Worm (Caenorhabditis elegans) whole organism, young adult: Measurements from ENCODE around the gene mct-6.

Experiments
- B0019.2 ChIP-seq: fragments of 200-800 bp; sonication (Bioruptor generic); conservative IDR thresholded peaks from 2 replicates; pipeline ENCODE4 v1.3.6; 2022; ENCODE audit warnings: missing genetic modification reagents, missing genetic modification characterization, missing compliant biosample characterization
- F22D6.2 ChIP-seq: sonication (generic microtip); optimal IDR thresholded peaks from 2 replicates; lab custom pipeline; 2016; ENCODE audit warnings: mild to moderate bottlenecking, missing genetic modification characterization, missing compliant biosample characterization
- F23B12.7 ChIP-seq: sonication (generic microtip); optimal IDR thresholded peaks from 2 replicates; lab custom pipeline; 2017; ENCODE audit warnings: missing genetic modification characterization, mild to moderate bottlenecking, missing compliant biosample characterization, antibody characterized with exemption, moderate library complexity; ENCODE audit not compliant: insufficient read depth
- F39B2.1 ChIP-seq: fragments of 200-800 bp; sonication (Bioruptor generic); IDR thresholded peaks from 2 replicates; pipeline ENCODE4 v1.3.6; 2022; ENCODE audit warnings: missing genetic modification reagents, missing genetic modification characterization, missing compliant biosample characterization
- F55B11.4 ChIP-seq: sonication (generic microtip); optimal IDR thresholded peaks from 2 replicates; lab custom pipeline; 2016; ENCODE audit warnings: missing compliant biosample characterization, missing genetic modification characterization, borderline replicate concordance; ENCODE audit not compliant: insufficient read depth
- F57C9.4 ChIP-seq: sonication (generic microtip); optimal IDR thresholded peaks from 2 replicates; lab custom pipeline; 2017; ENCODE audit warnings: mild to moderate bottlenecking, missing genetic modification characterization, missing compliant biosample characterization
- K11D2.4 ChIP-seq: fragments of 200-800 bp; sonication (Bioruptor generic); IDR thresholded peaks from 2 replicates; pipeline ENCODE4 v1.3.6; 2022; ENCODE audit warnings: missing genetic modification reagents, missing genetic modification characterization, missing compliant biosample characterization
- Y67H2A.10 ChIP-seq: fragments of 200-800 bp; sonication (Bioruptor generic); conservative IDR thresholded peaks from 2 replicates; pipeline ENCODE4 v1.3.6; 2022; ENCODE audit warnings: missing genetic modification reagents, missing genetic modification characterization, missing compliant biosample characterization
- akir-1 ChIP-seq: fragments of 200-800 bp; sonication (Bioruptor generic); optimal IDR thresholded peaks from 2 replicates; lab custom pipeline; 2018; ENCODE audit warnings: mild to moderate bottlenecking, missing genetic modification characterization, moderate library complexity, missing compliant biosample characterization
- atf-7 ChIP-seq: sonication (generic microtip); optimal IDR thresholded peaks from 2 replicates; lab custom pipeline; 2017; ENCODE audit warnings: mild to moderate bottlenecking, missing genetic modification characterization, missing compliant biosample characterization
- ceh-100 ChIP-seq: fragments of 200-800 bp; sonication (Bioruptor generic); IDR thresholded peaks from 2 replicates; pipeline ENCODE4 v1.3.6; 2022; ENCODE audit warnings: missing genetic modification reagents, missing genetic modification characterization, missing compliant biosample characterization
- ceh-58 ChIP-seq: fragments of 200-800 bp; sonication (Bioruptor generic); IDR thresholded peaks from 2 replicates; pipeline ENCODE4 v1.3.6; 2022; ENCODE audit warnings: missing genetic modification characterization, missing compliant biosample characterization
- ceh-79 ChIP-seq: sonication (generic microtip); optimal IDR thresholded peaks from 2 replicates; lab custom pipeline; 2017; ENCODE audit warnings: mild to moderate bottlenecking, missing genetic modification characterization, missing compliant biosample characterization
- dox-1 ChIP-seq: fragments of 200-800 bp; sonication (Bioruptor generic); IDR thresholded peaks from 2 replicates; pipeline ENCODE4 v1.3.6; 2022; ENCODE audit warnings: missing genetic modification reagents, missing genetic modification characterization, missing compliant biosample characterization
- dpff-1 ChIP-seq: sonication (generic microtip); optimal IDR thresholded peaks from 2 replicates; lab custom pipeline; 2017; ENCODE audit warnings: mild to moderate bottlenecking, missing genetic modification characterization, missing compliant biosample characterization
- egl-44 ChIP-seq: fragments of 200-800 bp; sonication (Bioruptor generic); IDR thresholded peaks from 2 replicates; pipeline ENCODE4 v1.3.6; 2022; ENCODE audit warnings: missing genetic modification reagents, missing genetic modification characterization, missing compliant biosample characterization
- ets-4 ChIP-seq: fragments of 200-800 bp; sonication (Bioruptor generic); optimal IDR thresholded peaks from 2 replicates; lab custom pipeline; 2018; ENCODE audit warnings: mild to moderate bottlenecking, missing genetic modification characterization, missing compliant biosample characterization
- gei-17 ChIP-seq: fragments of 200-800 bp; sonication (Bioruptor generic); optimal IDR thresholded peaks from 2 replicates; lab custom pipeline; 2018; ENCODE audit warnings: mild to moderate bottlenecking, missing genetic modification characterization, missing compliant biosample characterization
- hlh-26 ChIP-seq: fragments of 200-800 bp; sonication (Bioruptor generic); conservative IDR thresholded peaks from 2 replicates; pipeline ENCODE4 v1.3.6; 2022; ENCODE audit warnings: missing genetic modification reagents, missing genetic modification characterization, missing compliant biosample characterization
- hmg-20 ChIP-seq: fragments of 200-800 bp; sonication (Bioruptor generic); IDR thresholded peaks from 2 replicates; pipeline ENCODE4 v1.3.6; 2022; ENCODE audit warnings: missing genetic modification reagents, missing genetic modification characterization, missing compliant biosample characterization
- lin-26 ChIP-seq: fragments of 200-800 bp; sonication (Bioruptor generic); IDR thresholded peaks from 2 replicates; pipeline ENCODE4 v1.3.6; 2022; ENCODE audit warnings: missing genetic modification reagents, missing genetic modification characterization, missing compliant biosample characterization
- lin-40 ChIP-seq: sonication (generic microtip); optimal IDR thresholded peaks from 2 replicates; lab custom pipeline; 2016; ENCODE audit warnings: missing genetic modification characterization, mild to moderate bottlenecking, missing compliant biosample characterization, missing genotype, missing genetic modification reagents
- lir-1 ChIP-seq: fragments of 200-800 bp; sonication (Bioruptor generic); conservative IDR thresholded peaks from 2 replicates; pipeline ENCODE4 v1.3.6; 2022; ENCODE audit warnings: missing genetic modification reagents, missing genetic modification characterization, missing compliant biosample characterization
- lsl-1 ChIP-seq: fragments of 200-800 bp; sonication (Bioruptor generic); optimal IDR thresholded peaks from 2 replicates; lab custom pipeline; 2018; ENCODE audit warnings: mild to moderate bottlenecking, missing genetic modification characterization, moderate library complexity, missing compliant biosample characterization
- madf-8 ChIP-seq: fragments of 200-800 bp; sonication (Bioruptor generic); conservative IDR thresholded peaks from 2 replicates; pipeline ENCODE4 v1.3.6; 2022; ENCODE audit warnings: missing genetic modification reagents, missing genetic modification characterization, missing compliant biosample characterization
- mcd-1 ChIP-seq: fragments of 200-800 bp; sonication (Bioruptor generic); IDR thresholded peaks from 2 replicates; pipeline ENCODE4 v1.3.6; 2022; ENCODE audit warnings: missing genetic modification reagents, missing genetic modification characterization, missing compliant biosample characterization
- mes-4 ChIP-seq: sonication (generic microtip); optimal IDR thresholded peaks from 2 replicates; lab custom pipeline; 2016; ENCODE audit warnings: missing genotype, missing genetic modification characterization, missing compliant biosample characterization
- nfyb-1 ChIP-seq: fragments of 200-800 bp; sonication (Bioruptor generic); IDR thresholded peaks from 2 replicates; pipeline ENCODE4 v1.3.6; 2022; ENCODE audit warnings: missing genetic modification reagents, missing genetic modification characterization, missing compliant biosample characterization
- nhr-27 ChIP-seq: fragments of 200-800 bp; sonication (Bioruptor generic); optimal IDR thresholded peaks from 2 replicates; lab custom pipeline; 2018; ENCODE audit warnings: mild to moderate bottlenecking, missing genetic modification characterization, moderate library complexity, missing compliant biosample characterization
- nhr-80 ChIP-seq: sonication (generic microtip); optimal IDR thresholded peaks from 2 replicates; lab custom pipeline; 2016; ENCODE audit warnings: missing genetic modification characterization, missing compliant biosample characterization
- pha-4 ChIP-seq: fragments of 150-350 bp; sonication (generic microtip); optimal IDR thresholded peaks from 2 replicates; lab custom pipeline; 2014; ENCODE audit warnings: missing biosample characterization, missing genetic modification reagents, missing genetic modification characterization
- rec-8 ChIP-seq, 2 experiments: sonication (generic microtip); optimal IDR thresholded peaks; 2 replicates each; lab custom pipeline; 2016; ENCODE audit warnings: mild to moderate bottlenecking in 2 of 2, missing genetic modification characterization in 2 of 2, missing genetic modification reagents in 2 of 2, missing genotype in 2 of 2, missing biosample characterization in 1 of 2, missing compliant biosample characterization in 1 of 2, moderate library complexity in 1 of 2
- sdz-38 ChIP-seq: sonication (generic microtip); optimal IDR thresholded peaks from 2 replicates; lab custom pipeline; 2016; ENCODE audit warnings: missing genotype, missing genetic modification characterization, missing compliant biosample characterization
- snpc-1.3 ChIP-seq: sonication (generic microtip); optimal IDR thresholded peaks from 2 replicates; lab custom pipeline; 2017; ENCODE audit warnings: missing genetic modification characterization, mild to moderate bottlenecking, missing compliant biosample characterization, antibody characterized with exemption, moderate library complexity, missing genotype, missing genetic modification reagents; ENCODE audit not compliant: insufficient read depth
- sptf-2 ChIP-seq: fragments of 200-800 bp; sonication (Bioruptor generic); optimal IDR thresholded peaks from 2 replicates; lab custom pipeline; 2018; ENCODE audit warnings: mild to moderate bottlenecking, missing genetic modification characterization, missing compliant biosample characterization
- tbx-9 ChIP-seq: sonication (generic microtip); optimal IDR thresholded peaks from 2 replicates; lab custom pipeline; 2016; ENCODE audit warnings: borderline replicate concordance, missing genetic modification characterization, inconsistent platforms, missing compliant biosample characterization
- xnd-1 ChIP-seq: sonication (generic microtip); optimal IDR thresholded peaks from 2 replicates; lab custom pipeline; 2016; ENCODE audit warnings: missing genotype, missing genetic modification reagents, missing genetic modification characterization, missing compliant biosample characterization
- zfh-2 ChIP-seq: fragments of 200-800 bp; sonication (Bioruptor generic); conservative IDR thresholded peaks from 2 replicates; pipeline ENCODE4 v1.3.6; 2022; ENCODE audit warnings: missing genetic modification reagents, missing genetic modification characterization, missing compliant biosample characterization
- ztf-22 ChIP-seq: fragments of 200-800 bp; sonication (Bioruptor generic); optimal IDR thresholded peaks from 2 replicates; lab custom pipeline; 2018; ENCODE audit warnings: mild to moderate bottlenecking, missing genetic modification characterization, moderate library complexity, missing compliant biosample characterization

Gene mct-6

ce11 chrX:16770398-16770797, at the start of gene mct-6:
Gene mct-6, minus strand, starts transcription at chrX:16770498.
- TF ChIP-seq atf-7 (tag; lab: Kevin White, UChicago) = no peak
- no peak for TF ChIP-seq lir-1
- TF ChIP-seq mcd-1 = no peak
- no peak for TF ChIP-seq egl-44
- no peak for TF ChIP-seq Y67H2A.10 (GFP tag; lab: Robert Waterston, UW)
- no peak for TF ChIP-seq lin-26 (GFP tag; lab: Robert Waterston, UW)
- no peak for TF ChIP-seq gei-17 (GFP tag; lab: Kevin White, UChicago)
- TF ChIP-seq xnd-1 (tag; lab: Kevin White, UChicago) = no peak

DNA sequence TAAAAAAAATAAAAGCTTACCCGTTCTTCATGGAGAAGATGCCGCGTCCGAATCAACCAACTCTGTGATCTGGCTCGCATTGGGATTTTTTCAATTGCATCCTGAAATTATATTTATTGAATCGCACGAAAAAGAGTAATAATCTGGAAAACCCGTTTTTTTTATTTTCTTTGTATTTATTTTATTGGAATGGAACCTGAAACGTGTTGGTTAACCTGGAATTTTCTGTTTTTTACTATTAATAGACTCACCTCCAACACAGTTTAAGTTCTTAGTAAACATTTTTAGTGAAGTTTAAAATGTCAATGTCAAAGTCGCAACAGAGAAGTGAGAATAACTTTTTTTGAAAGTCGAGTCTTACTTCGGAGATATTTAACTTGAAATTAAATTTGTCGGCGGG, 48.0 kb upstream of the mct-6 start:
- TF ChIP-seq madf-8 (GFP tag; lab: Robert Waterston, UW) (no peak), F22D6.2 (tag; lab: Kevin White, UChicago) (no peak), F57C9.4 (tag; lab: Kevin White, UChicago) (no peak), hlh-26 (GFP tag; lab: Robert Waterston, UW) (no peak), F23B12.7 (tag; lab: Kevin White, UChicago) (no peak), akir-1 (no peak), nhr-27 (no peak), nhr-80 (tag; lab: Kevin White, UChicago) (no peak), K11D2.4 (no peak), zfh-2 (GFP tag; lab: Robert Waterston, UW) (no peak), rec-8 (tag; optimal IDR thresholded peaks at IDR 0.05; lab: Kevin White, UChicago) (no peak), sptf-2 (GFP tag; lab: Kevin White, UChicago) (no peak), F55B11.4 (tag; lab: Kevin White, UChicago) (no peak)

DNA sequence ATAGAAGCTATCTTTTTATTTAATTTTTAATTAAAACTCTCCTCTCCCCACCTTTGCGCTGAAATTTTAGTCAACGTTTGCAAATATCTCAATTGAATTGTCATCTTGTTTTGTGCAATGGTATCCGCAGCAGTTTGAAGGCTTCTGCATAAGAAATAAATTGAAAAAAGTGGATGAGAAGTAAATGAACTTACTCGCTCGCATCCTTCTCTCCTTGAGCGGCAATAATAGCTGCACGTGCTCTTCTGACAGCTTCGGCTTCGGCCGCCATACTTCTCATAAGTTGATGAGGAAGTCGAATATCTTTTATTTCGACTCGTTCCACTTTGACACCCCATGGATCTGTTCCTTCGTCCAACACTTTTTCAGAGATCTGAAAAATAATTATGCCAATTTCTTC, 46.6 kb upstream of the mct-6 start:
- TF ChIP-seq F39B2.1 (GFP tag; lab: Robert Waterston, UW) (no peak), dox-1 (GFP tag; lab: Robert Waterston, UW) (no peak), B0019.2 (no peak), dpff-1 (no peak), nfyb-1 (no peak), pha-4 (no peak), mes-4 (no peak), sdz-38 (no peak), sptf-2 (GFP tag; lab: Kevin White, UChicago) (no peak), ztf-22 (GFP tag; lab: Kevin White, UChicago) (no peak), snpc-1.3 (tag; lab: Kevin White, UChicago) (no peak)
- TF ChIP-seq, all 124 proteins: peak for 0

DNA sequence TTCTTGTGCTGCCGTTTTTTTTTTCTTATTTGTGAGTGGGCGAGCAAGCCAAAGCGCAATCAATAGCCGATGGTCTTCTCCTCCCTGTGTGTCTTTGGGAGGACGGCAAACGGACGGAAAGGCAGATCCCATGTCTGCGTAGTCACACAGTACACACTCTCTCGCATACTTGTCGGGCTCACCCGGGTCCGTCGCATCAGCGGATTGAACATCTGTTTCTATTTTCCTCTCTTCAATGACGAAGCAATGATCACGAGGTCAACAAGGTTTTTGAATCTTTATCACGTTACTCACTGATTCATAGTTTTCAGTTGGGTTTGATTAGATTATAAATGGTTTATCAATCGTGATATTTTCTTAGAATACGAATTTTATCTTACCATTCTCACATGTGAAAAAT, 45.2 kb upstream of the mct-6 start:
- TF ChIP-seq ceh-100 (GFP tag; lab: Robert Waterston, UW) (no peak), lsl-1 (GFP tag; lab: Kevin White, UChicago) (no peak), ceh-79 (tag; lab: Kevin White, UChicago) (no peak), hmg-20 (GFP tag; lab: Robert Waterston, UW) (no peak), ets-4 (GFP tag; lab: Kevin White, UChicago) (no peak), F22D6.2 (tag; lab: Kevin White, UChicago) (no peak), tbx-9 (tag; lab: Kevin White, UChicago) (no peak), akir-1 (no peak), gei-17 (GFP tag; lab: Kevin White, UChicago) (no peak), ztf-22 (GFP tag; lab: Kevin White, UChicago) (no peak), lin-40 (no peak), ceh-58 (no peak)
